Worm (Caenorhabditis elegans): ENCODE measurements around the gene R08A2.5.

The R08A2.5 gene

DNA sequence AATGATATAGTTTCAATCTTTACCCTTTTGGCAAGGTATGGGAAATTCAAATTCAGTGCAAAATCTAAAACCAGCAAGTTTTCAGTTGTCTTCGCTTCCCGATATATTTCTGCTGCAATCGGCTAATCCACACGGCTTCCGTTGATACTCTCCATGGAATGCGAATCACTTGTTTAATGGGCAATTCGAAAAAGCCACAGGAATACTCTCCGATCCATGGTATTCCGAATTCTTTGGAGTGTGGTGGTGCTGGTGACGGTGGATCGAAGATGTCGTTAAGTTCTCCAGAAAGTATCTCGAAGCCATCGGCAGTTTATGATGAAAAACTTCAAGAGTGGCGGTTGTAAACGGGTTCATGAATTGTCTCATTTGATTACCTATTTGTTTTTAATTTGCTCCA, 29.1 kb upstream of the R08A2.5 start:
- TF ChIP-seq fkh-2 (tag; optimal IDR thresholded peaks at IDR 0.05): no peak
- TF ChIP-seq ama-1 (optimal IDR thresholded peaks at IDR 0.05): peak; percentile 83

DNA sequence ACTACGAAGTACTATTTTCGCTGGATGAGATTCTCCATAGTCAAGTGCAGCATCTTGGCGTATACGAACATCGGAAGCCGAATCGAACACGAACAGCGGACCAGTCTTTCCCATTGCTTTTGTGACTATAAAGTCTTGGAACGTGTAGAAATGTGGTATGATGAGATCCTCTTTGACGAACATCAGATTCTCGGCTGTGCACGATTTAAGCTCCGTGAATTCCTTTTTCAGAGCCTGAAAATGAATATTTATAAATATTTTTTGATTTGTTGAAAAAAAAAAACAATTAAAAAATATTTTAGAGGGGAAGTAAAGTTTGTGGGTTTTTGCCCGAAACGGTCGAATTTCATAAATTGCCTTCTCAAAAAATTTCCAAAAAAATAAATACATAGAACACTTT, 28.5 kb upstream of the R08A2.5 start:
- TF ChIP-seq elt-2 (tag; optimal IDR thresholded peaks at IDR 0.05) (no peak), elt-1 (tag; optimal IDR thresholded peaks at IDR 0.05) (no peak)

DNA sequence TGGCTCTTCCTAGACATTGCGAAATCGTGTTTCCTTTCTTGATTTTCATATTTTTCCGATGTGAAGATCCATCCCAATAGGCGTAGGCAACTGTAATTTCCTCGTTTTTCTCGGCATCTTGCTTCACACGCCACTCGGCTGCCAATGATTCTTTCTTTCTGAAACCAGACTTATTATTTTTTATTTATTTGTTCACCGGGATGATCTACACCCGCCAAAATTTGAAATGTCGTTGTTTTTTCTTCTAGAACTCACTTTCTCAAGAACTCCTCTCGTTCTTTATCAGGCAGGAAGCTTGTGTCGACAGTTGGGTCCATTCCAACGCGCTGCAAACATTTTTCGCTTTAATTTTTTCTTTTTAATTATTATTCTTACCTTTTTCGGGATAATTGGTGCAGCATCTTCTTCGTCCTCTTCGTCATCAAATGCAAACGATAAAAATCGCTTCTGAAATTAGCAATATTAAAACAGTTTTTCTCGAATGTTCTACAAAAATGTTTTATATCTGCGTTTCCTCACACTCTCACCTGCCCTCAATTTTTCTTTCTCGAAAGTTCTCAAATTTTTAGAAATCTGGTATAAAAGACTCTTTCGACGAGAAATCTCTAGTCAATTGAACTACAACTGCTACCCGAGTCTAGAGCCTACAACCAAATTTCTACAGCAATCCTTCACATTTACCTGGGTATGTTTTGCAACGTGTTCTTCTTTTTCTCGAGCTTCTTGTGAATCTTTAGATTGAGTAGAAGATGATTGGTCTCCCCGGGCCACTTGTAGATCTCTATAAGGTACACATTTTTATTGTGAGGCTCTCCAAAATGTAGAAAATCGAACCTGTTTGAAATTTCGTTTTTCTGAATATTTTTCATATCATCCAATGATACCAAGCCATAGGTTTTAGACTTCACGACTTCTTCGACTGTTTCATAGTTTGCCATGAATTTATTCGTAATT, 27.8 kb upstream of the R08A2.5 start, which contains the start of gene hsp-90:
Gene hsp-90, plus strand, starts transcription at position 560 of the 954 bp plus-strand sequence.
- TF ChIP-seq ceh-82 (tag; optimal IDR thresholded peaks at IDR 0.05) (no peak), ama-1 (optimal IDR thresholded peaks at IDR 0.05) (peak; percentile 47), nhr-25 (tag; optimal IDR thresholded peaks at IDR 0.05) (peak; percentile 23), elt-2 (tag; optimal IDR thresholded peaks at IDR 0.05) (peak; percentile 6), tbx-2 (tag; optimal IDR thresholded peaks at IDR 0.05) (no peak), nhr-23 (tag; optimal IDR thresholded peaks at IDR 0.05) (peak; percentile 9)

DNA sequence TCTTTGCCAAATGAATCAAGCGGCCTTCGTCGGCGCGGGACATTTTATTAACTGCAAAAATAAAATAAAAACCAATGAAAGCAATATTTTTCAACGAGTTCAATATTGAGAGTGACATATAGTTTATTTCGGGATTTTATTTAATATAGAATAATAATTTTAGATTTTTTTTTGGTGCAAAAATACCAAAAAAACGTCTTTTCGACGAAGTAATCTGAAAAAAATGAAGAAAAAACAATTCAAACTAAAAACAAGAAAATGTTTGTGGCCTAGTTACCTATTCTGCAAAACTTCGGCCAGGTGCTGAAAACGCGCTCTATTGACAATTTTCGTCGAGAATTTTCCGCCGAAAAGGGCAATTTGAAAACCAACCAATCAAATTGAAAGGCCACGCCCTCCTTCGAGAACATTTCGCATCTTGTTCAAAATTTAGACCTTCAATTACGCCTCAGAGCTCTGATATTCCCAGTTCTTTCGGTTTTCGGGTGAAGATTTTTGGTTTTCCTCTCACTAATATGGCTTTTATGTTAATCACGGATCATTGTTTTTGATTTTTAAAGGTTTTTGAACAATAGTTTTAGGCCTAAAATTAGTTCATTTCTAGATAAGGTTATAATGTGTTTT, 26.9 kb upstream of the R08A2.5 start, which contains the start of gene C47E8.4:
Gene C47E8.4, minus strand, starts transcription at position 51 of the 624 bp plus-strand sequence.
- TF ChIP-seq skn-1 (tag; optimal IDR thresholded peaks at IDR 0.05) (peak; percentile 84), nhr-12 (tag; optimal IDR thresholded peaks at IDR 0.05) (no peak), pha-4 (tag; optimal IDR thresholded peaks at IDR 0.05) (peak; percentile 98), ama-1 (optimal IDR thresholded peaks at IDR 0.05) (peak; percentile 91), nhr-237 (tag; optimal IDR thresholded peaks at IDR 0.05) (peak; percentile 30), fos-1 (tag; optimal IDR thresholded peaks at IDR 0.05) (peak; percentile 67), nhr-43 (tag; optimal IDR thresholded peaks at IDR 0.05; ENCODE audit: poor library complexity, severe bottlenecking) (peak; percentile 98), lin-15B (tag; optimal IDR thresholded peaks at IDR 0.05) (peak; percentile 100), jun-1 (tag; optimal IDR thresholded peaks at IDR 0.05) (peak; percentile 98), nhr-76 (tag; optimal IDR thresholded peaks at IDR 0.05) (peak; percentile 66), R02D3.7 (tag; optimal IDR thresholded peaks at IDR 0.05) (peak; percentile 89), fkh-10 (GFP tag; optimal IDR thresholded peaks at IDR 0.05) (peak; percentile 98), hmg-11 (tag; optimal IDR thresholded peaks at IDR 0.05) (peak; percentile 83), snpc-4 (tag; optimal IDR thresholded peaks at IDR 0.05) (peak; percentile 90), mdl-1 (tag; optimal IDR thresholded peaks at IDR 0.05) (no peak), egl-5 (tag; optimal IDR thresholded peaks at IDR 0.05) (peak; percentile 94), eor-1 (tag; optimal IDR thresholded peaks at IDR 0.05) (peak in 1 of 2 experiments; percentile 82), unc-62 (GFP tag; optimal IDR thresholded peaks at IDR 0.05) (peak; percentile 87), nhr-28 (tag; optimal IDR thresholded peaks at IDR 0.05) (peak; percentile 61), elt-3 (tag; optimal IDR thresholded peaks at IDR 0.05) (peak in 1 of 3 experiments; percentile 52), ceh-28 (tag; optimal IDR thresholded peaks at IDR 0.05) (peak; percentile 93), elt-2 (tag; optimal IDR thresholded peaks at IDR 0.05) (peak; percentile 79), egl-27 (tag; optimal IDR thresholded peaks at IDR 0.05) (peak; percentile 84), sea-2 (GFP tag; optimal IDR thresholded peaks at IDR 0.05) (no peak), nfya-1 (tag; optimal IDR thresholded peaks at IDR 0.05; ENCODE audit: insufficient read depth) (peak; percentile 100), ceh-16 (tag; optimal IDR thresholded peaks at IDR 0.05) (no peak), pqm-1 (tag; optimal IDR thresholded peaks at IDR 0.05) (peak; percentile 86), mml-1 (tag; optimal IDR thresholded peaks at IDR 0.05) (no peak), nhr-77 (tag; optimal IDR thresholded peaks at IDR 0.05) (peak; percentile 89), tbx-2 (tag; optimal IDR thresholded peaks at IDR 0.05) (peak; percentile 95), nhr-11 (tag; optimal IDR thresholded peaks at IDR 0.05) (peak; percentile 93), nhr-23 (tag; optimal IDR thresholded peaks at IDR 0.05) (peak; percentile 98), daf-12 (tag; optimal IDR thresholded peaks at IDR 0.05) (peak; percentile 57), zag-1 (tag; optimal IDR thresholded peaks at IDR 0.05) (peak; percentile 66), elt-1 (tag; optimal IDR thresholded peaks at IDR 0.05) (peak; percentile 80), aly-2 (tag; optimal IDR thresholded peaks at IDR 0.05) (no peak), fkh-2 (tag; optimal IDR thresholded peaks at IDR 0.05) (no peak), ztf-4 (tag; optimal IDR thresholded peaks at IDR 0.05) (peak; percentile 93), ztf-11 (tag; optimal IDR thresholded peaks at IDR 0.05) (no peak), ceh-9 (tag; optimal IDR thresholded peaks at IDR 0.05) (no peak), nhr-67 (tag; optimal IDR thresholded peaks at IDR 0.05) (peak; percentile 19), ceh-82 (tag; optimal IDR thresholded peaks at IDR 0.05) (peak; percentile 72)
